Fruit fly (Drosophila melanogaster) whole organism, prepupa: ENCODE results near the gene CG13144.
A peak's percentile ranks its signal among the peaks of the same experiment; 100 is the strongest.

Experiments
- Blimp-1 ChIP-seq: fragments of 200-800 bp; sonication (Bioruptor generic); optimal IDR thresholded peaks from 3 replicates; lab custom pipeline; 2017; ENCODE audit warnings: missing biosample characterization, missing genetic modification characterization, mild to moderate bottlenecking, moderate library complexity, missing genetic modification reagents
- CG11294 ChIP-seq: fragments of 200-800 bp; sonication (Bioruptor generic); IDR thresholded peaks from 2 replicates; pipeline ENCODE4 v1.3.6; 2022; ENCODE audit warnings: missing biosample characterization, missing genetic modification characterization
- CG15336 ChIP-seq: fragments of 200-800 bp; sonication (Bioruptor generic); IDR thresholded peaks from 2 replicates; pipeline ENCODE4 v1.3.6; 2022; ENCODE audit warnings: missing biosample characterization, missing genetic modification characterization
- CG1621 ChIP-seq: fragments of 200-800 bp; sonication (Bioruptor generic); optimal IDR thresholded peaks from 3 replicates; lab custom pipeline; 2018; ENCODE audit warnings: missing biosample characterization, mild to moderate bottlenecking, missing genetic modification characterization
- CG16779 ChIP-seq: fragments of 200-800 bp; sonication (Bioruptor generic); optimal IDR thresholded peaks from 3 replicates; lab custom pipeline; 2017; ENCODE audit warnings: missing biosample characterization, mild to moderate bottlenecking, missing genetic modification characterization
- CG31627 ChIP-seq: fragments of 200-800 bp; sonication (Bioruptor generic); optimal IDR thresholded peaks from 3 replicates; lab custom pipeline; 2016; ENCODE audit warnings: missing biosample characterization, missing genetic modification characterization
- CG6163 ChIP-seq: fragments of 200-800 bp; sonication (Bioruptor generic); IDR thresholded peaks from 3 replicates; pipeline ENCODE4 v1.3.6; 2022; ENCODE audit warnings: missing biosample characterization, missing genetic modification characterization
- CG6808 ChIP-seq: fragments of 200-800 bp; sonication (Bioruptor generic); optimal IDR thresholded peaks from 3 replicates; lab custom pipeline; 2017; ENCODE audit warnings: missing biosample characterization, missing genetic modification characterization, mild to moderate bottlenecking, moderate library complexity, missing genetic modification reagents
- CG7368 ChIP-seq: fragments of 200-800 bp; sonication (Bioruptor generic); optimal IDR thresholded peaks from 3 replicates; lab custom pipeline; 2016; ENCODE audit warnings: missing biosample characterization, missing genetic modification characterization
- CG8119 ChIP-seq: fragments of 200-800 bp; sonication (Bioruptor generic); IDR thresholded peaks from 3 replicates; pipeline ENCODE4 v1.3.6; 2022; ENCODE audit warnings: missing biosample characterization, missing genetic modification characterization
- CG8319 ChIP-seq: fragments of 200-800 bp; sonication (Bioruptor generic); optimal IDR thresholded peaks from 3 replicates; lab custom pipeline; 2016; ENCODE audit warnings: missing biosample characterization, missing genetic modification characterization
- CG8632 ChIP-seq: fragments of 200-800 bp; sonication (Bioruptor generic); optimal IDR thresholded peaks from 3 replicates; lab custom pipeline; 2016; ENCODE audit warnings: missing biosample characterization, missing genetic modification characterization
- Eip78C ChIP-seq: fragments of 200-800 bp; sonication (Bioruptor generic); peaks from one replicate; lab custom pipeline; 2016; ENCODE audit warnings: missing biosample characterization, missing genetic modification characterization
- Eip93F ChIP-seq: fragments of 200-800 bp; sonication (Bioruptor generic); optimal IDR thresholded peaks from 2 replicates; lab custom pipeline; 2016; ENCODE audit warnings: missing biosample characterization, mild to moderate bottlenecking, missing genetic modification characterization
- Ets21C ChIP-seq: fragments of 200-800 bp; sonication (Bioruptor generic); optimal IDR thresholded peaks from 3 replicates; lab custom pipeline; 2016; ENCODE audit warnings: missing biosample characterization, missing genetic modification characterization
- Ets96B ChIP-seq: fragments of 200-800 bp; optimal IDR thresholded peaks from 2 replicates; lab custom pipeline; 2019; ENCODE audit warnings: missing biosample characterization, mild to moderate bottlenecking, missing genetic modification characterization, moderate library complexity
- Gug ChIP-seq: fragments of 200-800 bp; sonication (Bioruptor generic); IDR thresholded peaks from 2 replicates; pipeline ENCODE4 v1.3.6; 2022; ENCODE audit warnings: missing biosample characterization, missing genetic modification characterization
- Hr38 ChIP-seq: sonication (Bioruptor generic); optimal IDR thresholded peaks from 2 replicates; lab custom pipeline; 2016; ENCODE audit warnings: missing biosample characterization, missing genetic modification characterization
- Hr4 ChIP-seq: fragments of 200-800 bp; sonication (Bioruptor generic); optimal IDR thresholded peaks from 3 replicates; lab custom pipeline; 2016; ENCODE audit warnings: missing biosample characterization, missing genetic modification characterization
- Lpt ChIP-seq: fragments of 200-800 bp; sonication (Bioruptor generic); optimal IDR thresholded peaks from 3 replicates; lab custom pipeline; 2016; ENCODE audit warnings: missing biosample characterization, missing genetic modification characterization
- Met ChIP-seq: fragments of 200-800 bp; sonication (Bioruptor generic); optimal IDR thresholded peaks from 3 replicates; lab custom pipeline; 2016; ENCODE audit warnings: missing biosample characterization, missing genetic modification characterization
- OdsH ChIP-seq: fragments of 200-800 bp; sonication (Bioruptor generic); optimal IDR thresholded peaks from 3 replicates; lab custom pipeline; 2016; ENCODE audit warnings: missing biosample characterization, missing genetic modification characterization
- Smox ChIP-seq: fragments of 200-800 bp; sonication (Bioruptor generic); optimal IDR thresholded peaks from 3 replicates; lab custom pipeline; 2016; ENCODE audit warnings: missing biosample characterization, missing genetic modification characterization
- Sox14 ChIP-seq: fragments of 200-800 bp; sonication (Bioruptor generic); optimal IDR thresholded peaks from 3 replicates; lab custom pipeline; 2016; ENCODE audit warnings: missing biosample characterization, missing genetic modification characterization
- acj6 ChIP-seq: fragments of 200-800 bp; sonication (Bioruptor generic); optimal IDR thresholded peaks from 3 replicates; lab custom pipeline; 2016; ENCODE audit warnings: missing biosample characterization, missing genetic modification characterization
- cyc ChIP-seq: fragments of 200-800 bp; sonication (Bioruptor generic); optimal IDR thresholded peaks from 3 replicates; lab custom pipeline; 2016; ENCODE audit warnings: missing biosample characterization, missing genetic modification characterization
- dsx ChIP-seq: fragments of 200-800 bp; optimal IDR thresholded peaks from 3 replicates; lab custom pipeline; 2019; ENCODE audit warnings: missing biosample characterization, mild to moderate bottlenecking, missing genetic modification characterization, moderate library complexity; ENCODE audit not compliant: poor library complexity, severe bottlenecking
- eg ChIP-seq: fragments of 200-800 bp; sonication (Bioruptor generic); IDR thresholded peaks from 3 replicates; pipeline ENCODE4 v1.3.6; 2022; ENCODE audit warnings: missing biosample characterization, missing genetic modification characterization
- fd59A ChIP-seq: fragments of 200-800 bp; sonication (Bioruptor generic); optimal IDR thresholded peaks from 2 replicates; lab custom pipeline; 2017; ENCODE audit warnings: missing biosample characterization, mild to moderate bottlenecking, missing genetic modification characterization, missing genetic modification reagents
- fkh ChIP-seq: fragments of 200-800 bp; sonication (Bioruptor generic); optimal IDR thresholded peaks from 3 replicates; lab custom pipeline; 2017; ENCODE audit warnings: missing biosample characterization, mild to moderate bottlenecking, missing genetic modification characterization, moderate library complexity
- lz ChIP-seq: fragments of 200-800 bp; sonication (Bioruptor generic); optimal IDR thresholded peaks from 3 replicates; lab custom pipeline; 2016; ENCODE audit warnings: missing biosample characterization, missing genetic modification characterization
- net ChIP-seq: fragments of 200-800 bp; sonication (Bioruptor generic); optimal IDR thresholded peaks from 3 replicates; lab custom pipeline; 2016; ENCODE audit warnings: missing biosample characterization, missing genetic modification characterization
- spab ChIP-seq: fragments of 200-800 bp; sonication (Bioruptor generic); optimal IDR thresholded peaks from 2 replicates; lab custom pipeline; 2017; ENCODE audit warnings: missing biosample characterization, mild to moderate bottlenecking, missing genetic modification characterization, missing genetic modification reagents
- svp ChIP-seq: fragments of 200-800 bp; sonication (Bioruptor generic); peaks from one replicate; lab custom pipeline; 2016; ENCODE audit warnings: missing biosample characterization, missing genetic modification characterization
- topi ChIP-seq: fragments of 200-800 bp; sonication (Bioruptor generic); optimal IDR thresholded peaks from 3 replicates; lab custom pipeline; 2016; ENCODE audit warnings: missing biosample characterization, missing genetic modification characterization
- vri ChIP-seq: fragments of 200-800 bp; sonication (Bioruptor generic); optimal IDR thresholded peaks from 3 replicates; lab custom pipeline; 2016; ENCODE audit warnings: missing biosample characterization, mild to moderate bottlenecking, missing genetic modification characterization

The CG13144 gene

DNA sequence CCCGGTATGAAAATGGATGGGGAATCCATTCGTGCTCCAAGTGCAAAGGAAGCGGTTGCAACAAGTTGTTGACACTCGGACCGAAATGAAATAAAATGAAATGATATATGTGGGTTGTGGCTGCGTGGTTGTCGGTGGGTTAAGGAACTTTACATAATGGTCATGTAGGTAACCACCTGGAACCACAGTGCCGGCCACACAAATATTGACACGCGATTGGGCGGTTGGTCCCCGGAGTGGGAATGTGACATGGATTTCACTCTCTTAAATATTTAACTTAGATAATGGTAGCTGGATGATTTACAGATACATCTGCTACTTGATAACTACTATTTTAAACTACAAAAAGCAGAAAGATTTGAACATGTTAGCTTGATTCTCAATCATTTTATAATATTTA, 13.6 kb upstream of the CG13144 start (continued):
- TF ChIP-seq Sox14 (GFP tag; lab: Kevin White, UChicago) (no peak), Hr4 (GFP tag; lab: Kevin White, UChicago) (no peak), CG8632 (GFP tag; lab: Kevin White, UChicago) (no peak), CG7368 (GFP tag; lab: Kevin White, UChicago) (no peak), dsx (no peak), Eip93F (GFP tag; lab: Kevin White, UChicago) (no peak), vri (peak; percentile 28), Met (no peak), OdsH (GFP tag; lab: Kevin White, UChicago) (no peak)

DNA sequence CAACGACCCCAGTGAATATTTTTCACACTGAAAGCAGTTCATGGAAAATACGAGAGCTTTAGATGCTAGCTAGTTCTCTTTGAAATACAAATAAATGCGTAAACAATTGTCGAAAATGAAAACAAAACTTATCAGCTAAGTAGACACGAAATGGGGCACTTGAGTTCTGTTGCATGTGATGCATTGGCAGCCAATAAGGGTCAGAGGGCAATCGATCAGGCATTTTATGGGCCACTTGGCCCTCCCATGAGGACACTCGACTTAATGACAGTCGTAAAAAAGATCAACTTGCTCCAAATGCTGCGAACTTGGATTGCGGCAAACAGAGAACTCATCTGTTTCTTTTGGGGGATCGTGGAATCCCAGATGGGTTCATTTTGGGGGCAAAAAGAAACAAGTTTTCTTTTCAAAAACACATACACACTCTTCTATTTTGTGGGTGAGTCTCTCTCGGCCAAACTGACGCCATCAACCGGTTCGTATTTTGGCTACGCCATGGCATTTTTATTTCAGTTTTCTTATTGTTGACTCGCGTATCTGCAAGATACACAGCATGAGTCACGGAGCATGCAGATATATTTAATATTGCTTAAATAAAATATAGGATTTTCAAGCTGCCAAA, 12.2 kb upstream of the CG13144 start:
- TF ChIP-seq fkh (GFP tag; lab: Kevin White, UChicago) (no peak), CG8119 (peak; percentile 17; the same call in 1 of the 3 replicates), svp (GFP tag; lab: Kevin White, UChicago) (peak; percentile 52)

- TF ChIP-seq Hr38 (GFP tag; lab: Kevin White, UChicago) = no peak
- peak; percentile 53 for TF ChIP-seq Eip78C
These were observed 11.6 kb upstream of the CG13144 start for dm6 chr2L:10502862-10503261.

- peak; percentile 5 for TF ChIP-seq CG6808 (GFP tag; lab: Kevin White, UChicago)
- no peak for TF ChIP-seq lz (GFP tag; lab: Kevin White, UChicago)
- TF ChIP-seq Hr4 (GFP tag; lab: Kevin White, UChicago) = no peak
- no peak for TF ChIP-seq CG11294 (GFP tag; lab: Robert Waterston, UW)
- peak; percentile 80 for TF ChIP-seq vri
- TF ChIP-seq CG8119 = no peak
These were observed 11.0 kb upstream of the CG13144 start for dm6 chr2L:10502244-10502643.

dm6 chr2L:10500309-10500974, 9.2 kb upstream of the CG13144 start:
- no peak for TF ChIP-seq topi
- TF ChIP-seq CG6163 (GFP tag; lab: Robert Waterston, UW) = no peak
- TF ChIP-seq CG16779 (tag; lab: Kevin White, UChicago) = no peak
- no peak for TF ChIP-seq fd59A (GFP tag; lab: Kevin White, UChicago)
- no peak for TF ChIP-seq acj6 (GFP tag; lab: Kevin White, UChicago)
- no peak for TF ChIP-seq Blimp-1 (GFP tag; lab: Kevin White, UChicago)
- no peak for TF ChIP-seq CG31627 (GFP tag; lab: Kevin White, UChicago)
- no peak for TF ChIP-seq OdsH (GFP tag; lab: Kevin White, UChicago)
- no peak for TF ChIP-seq CG8119
- no peak for TF ChIP-seq Smox (GFP tag; lab: Kevin White, UChicago)
- no peak for TF ChIP-seq CG1621 (tag; lab: Kevin White, UChicago)
- no peak for TF ChIP-seq Gug
- TF ChIP-seq vri = peak; percentile 87
- TF ChIP-seq Ets21C (GFP tag; lab: Kevin White, UChicago) = no peak
- no peak for TF ChIP-seq CG6808 (GFP tag; lab: Kevin White, UChicago)
- TF ChIP-seq fkh (GFP tag; lab: Kevin White, UChicago) = peak; percentile 51
- no peak for TF ChIP-seq Ets96B (tag; lab: Kevin White, UChicago)
- TF ChIP-seq CG8319 = no peak

- TF ChIP-seq eg (no peak), spab (GFP tag; lab: Kevin White, UChicago) (no peak), CG15336 (GFP tag; lab: Robert Waterston, UW) (no peak), net (GFP tag; lab: Kevin White, UChicago) (no peak), fkh (GFP tag; lab: Kevin White, UChicago) (peak; percentile 46), Lpt (GFP tag; lab: Kevin White, UChicago) (no peak), cyc (GFP tag; lab: Kevin White, UChicago) (no peak), svp (GFP tag; lab: Kevin White, UChicago) (peak; percentile 42)
These were observed 8.4 kb upstream of the CG13144 start for dm6 chr2L:10499608-10500007.
